Fruit fly (Drosophila melanogaster): ENCODE data around the gene Alg11.

Alg11 gene

dm6 chr3L:21644176-21644575 lies 18.6 kb downstream of the Alg11 start (continued):
- no peak for TF ChIP-seq achi (GFP tag; optimal IDR thresholded peaks at IDR 0.05)
- TF ChIP-seq Eip78C (GFP tag) = peak; percentile 46
- peak; percentile 5 for TF ChIP-seq svp (GFP tag)
- TF ChIP-seq fkh (GFP tag; optimal IDR thresholded peaks at IDR 0.05) = no peak

- no peak for TF ChIP-seq CG6792 (GFP tag; optimal IDR thresholded peaks at IDR 0.05)
- no peak for TF ChIP-seq Gug (GFP tag; IDR thresholded peaks at IDR 0.05)
- TF ChIP-seq CG11762 (GFP tag; optimal IDR thresholded peaks at IDR 0.05; ENCODE audit: insufficient read depth) = no peak
- no peak for TF ChIP-seq vri (GFP tag; optimal IDR thresholded peaks at IDR 0.05)
- no peak for TF ChIP-seq CG11902 (GFP tag; optimal IDR thresholded peaks at IDR 0.05)
- peak; percentile 14 for TF ChIP-seq CG16779 (tag; optimal IDR thresholded peaks at IDR 0.05)
- TF ChIP-seq CG15336 (GFP tag; IDR thresholded peaks at IDR 0.05) = 0 out of 2 replicates have a peak, but pooled peaks have one; percentile 22
- TF ChIP-seq CG6854 (GFP tag; optimal IDR thresholded peaks at IDR 0.05) = peak; percentile 8
- peak; percentile 13 for TF ChIP-seq Lpt (GFP tag; optimal IDR thresholded peaks at IDR 0.05)
- TF ChIP-seq ss (GFP tag; optimal IDR thresholded peaks at IDR 0.05) = peak; percentile 6 to 55
- TF ChIP-seq Eip75B (GFP tag; optimal IDR thresholded peaks at IDR 0.05) = no peak
- TF ChIP-seq CG3919 (GFP tag; optimal IDR thresholded peaks at IDR 0.05) = no peak
- TF ChIP-seq CG6163 (GFP tag; IDR thresholded peaks at IDR 0.05) = 0 out of 3 replicates have a peak, but pooled peaks have one; percentile 27
- peak; percentile 28 for TF ChIP-seq CG6808 (GFP tag; optimal IDR thresholded peaks at IDR 0.05)
- no peak for TF ChIP-seq CG8119 (GFP tag; IDR thresholded peaks at IDR 0.05)
- TF ChIP-seq Eip78C (GFP tag) = peak; percentile 75
- no peak for TF ChIP-seq CG10631 (GFP tag; optimal IDR thresholded peaks at IDR 0.05)
- no peak for TF ChIP-seq CG1621 (tag; optimal IDR thresholded peaks at IDR 0.05)
- TF ChIP-seq topi (GFP tag; optimal IDR thresholded peaks at IDR 0.05) = no peak
- TF ChIP-seq CG32006 (GFP tag; optimal IDR thresholded peaks at IDR 0.05) = no peak
- no peak for TF ChIP-seq CG4318 (GFP tag; optimal IDR thresholded peaks at IDR 0.05)
- TF ChIP-seq spab (GFP tag; optimal IDR thresholded peaks at IDR 0.05) = no peak
- no peak for TF ChIP-seq CG11294 (GFP tag; IDR thresholded peaks at IDR 0.05)
- no peak for TF ChIP-seq Hr39 (GFP tag; optimal IDR thresholded peaks at IDR 0.05)
- no peak for TF ChIP-seq acj6 (GFP tag; optimal IDR thresholded peaks at IDR 0.05)
These were observed 19.0 kb downstream of the Alg11 start, which contains the start of gene CG43980 for dm6 chr3L:21644607-21645006. TSS of gene CG43980 (plus strand) at chr3L:21644958.

dm6 chr3L:21645878-21646277 lies 20.3 kb downstream of the Alg11 start:
- no peak for TF ChIP-seq CG10631 (GFP tag; optimal IDR thresholded peaks at IDR 0.05)
- TF ChIP-seq Hr38 (GFP tag; optimal IDR thresholded peaks at IDR 0.05) = no peak
- no peak for TF ChIP-seq Gug (GFP tag; IDR thresholded peaks at IDR 0.05)
- TF ChIP-seq fd85E (GFP tag; optimal IDR thresholded peaks at IDR 0.05) = no peak
- TF ChIP-seq esn (GFP tag; optimal IDR thresholded peaks at IDR 0.05) = no peak
- TF ChIP-seq fd59A (GFP tag; optimal IDR thresholded peaks at IDR 0.05) = no peak
- no peak for TF ChIP-seq CG6808 (GFP tag; optimal IDR thresholded peaks at IDR 0.05)
- no peak for TF ChIP-seq Smox (GFP tag; optimal IDR thresholded peaks at IDR 0.05)
- no peak for TF ChIP-seq Sox14 (GFP tag; optimal IDR thresholded peaks at IDR 0.05)
- TF ChIP-seq Met (GFP tag; optimal IDR thresholded peaks at IDR 0.05) = no peak
- no peak for TF ChIP-seq CG7368 (GFP tag; optimal IDR thresholded peaks at IDR 0.05)

DNA sequence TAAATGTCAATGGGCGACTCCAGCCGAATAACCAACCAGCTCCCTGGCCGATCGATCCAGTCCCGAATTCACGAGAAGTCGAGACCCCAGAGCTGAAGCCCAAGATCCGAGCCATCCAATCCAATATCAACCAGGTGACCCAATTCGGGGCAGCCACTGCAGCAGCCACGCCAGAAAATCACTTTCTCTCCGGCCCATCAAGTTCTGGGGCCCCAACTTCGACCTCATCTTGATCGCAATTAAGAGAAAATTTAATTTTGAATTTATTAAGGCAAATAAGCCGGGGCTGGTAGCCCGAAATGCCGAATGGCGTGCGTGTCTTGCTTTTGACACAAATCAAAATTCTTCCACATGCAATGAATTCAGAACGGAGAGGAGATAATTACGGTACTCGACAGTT lies 22.2 kb downstream of the Alg11 start:
- no peak for TF ChIP-seq salr (GFP tag; optimal IDR thresholded peaks at IDR 0.05)
- TF ChIP-seq CG16779 (tag; optimal IDR thresholded peaks at IDR 0.05) = no peak
- TF ChIP-seq CG6808 (GFP tag; optimal IDR thresholded peaks at IDR 0.05) = no peak
- TF ChIP-seq CG3919 (GFP tag; optimal IDR thresholded peaks at IDR 0.05) = no peak
- TF ChIP-seq OdsH (GFP tag; optimal IDR thresholded peaks at IDR 0.05) = no peak
- TF ChIP-seq CG6163 (GFP tag; IDR thresholded peaks at IDR 0.05) = no peak
- TF ChIP-seq CG11294 (GFP tag; IDR thresholded peaks at IDR 0.05) = no peak
- no peak for TF ChIP-seq lz (GFP tag; optimal IDR thresholded peaks at IDR 0.05)
- peak; percentile 53 for TF ChIP-seq Blimp-1 (GFP tag; optimal IDR thresholded peaks at IDR 0.05)
